Fruit fly (Drosophila melanogaster): Measurements from ENCODE around the gene Kah.

dm6 chr3L:542863-543635, 46.0 kb downstream of the Kah start, which contains the start of the genes Cypl and Hipk:
- TF ChIP-seq EcR (GFP tag; optimal IDR thresholded peaks at IDR 0.05), result peak; percentile 88
- peak; percentile 2 for TF ChIP-seq CG8159 (tag; optimal IDR thresholded peaks at IDR 0.05)
